Fruit fly (Drosophila melanogaster) whole organism, embryonic: ENCODE measurements around the gene rho-4.

Experiments used
- Adf1 ChIP-seq: fragments of 200-800 bp; sonication (Bioruptor generic); IDR thresholded peaks from 2 replicates; pipeline ENCODE4 v1.3.6; 2022; ENCODE audit warnings: missing biosample characterization, missing genetic modification characterization
- Antp ChIP-seq: fragments of 200-800 bp; sonication (Bioruptor generic); optimal IDR thresholded peaks from 3 replicates; lab custom pipeline; 2016; ENCODE audit warnings: missing biosample characterization, missing genetic modification characterization
- Atf3 ChIP-seq: fragments of 200-800 bp; sonication (Bioruptor generic); optimal IDR thresholded peaks from 3 replicates; lab custom pipeline; 2016; ENCODE audit warnings: missing biosample characterization, missing genetic modification characterization
- CG10543 ChIP-seq: fragments of 200-800 bp; sonication (Bioruptor generic); optimal IDR thresholded peaks from 3 replicates; lab custom pipeline; 2017; ENCODE audit warnings: missing biosample characterization, mild to moderate bottlenecking, missing genetic modification characterization, moderate library complexity
- CG11085 ChIP-seq: fragments of 200-800 bp; sonication (Bioruptor generic); IDR thresholded peaks from 2 replicates; pipeline ENCODE4 v1.3.6; 2022; ENCODE audit warnings: missing biosample characterization, missing genetic modification characterization
- CG11560 ChIP-seq: fragments of 200-800 bp; sonication (Bioruptor generic); IDR thresholded peaks from 3 replicates; pipeline ENCODE4 v1.3.6; 2022; ENCODE audit warnings: missing biosample characterization, missing genetic modification characterization
- CG12769 ChIP-seq: fragments of 200-800 bp; sonication (Bioruptor generic); optimal IDR thresholded peaks from 2 replicates; lab custom pipeline; 2019; ENCODE audit warnings: missing biosample characterization, mild to moderate bottlenecking, missing genetic modification characterization, moderate library complexity
- CG13894 ChIP-seq: fragments of 200-800 bp; sonication (Bioruptor generic); optimal IDR thresholded peaks from 3 replicates; lab custom pipeline; 2018; ENCODE audit warnings: missing biosample characterization, mild to moderate bottlenecking, missing genetic modification characterization, moderate library complexity
- CG15696 ChIP-seq: fragments of 200-800 bp; sonication (Bioruptor generic); optimal IDR thresholded peaks from 2 replicates; lab custom pipeline; 2019; ENCODE audit warnings: missing biosample characterization, mild to moderate bottlenecking, missing genetic modification characterization, moderate library complexity
- CG17359 ChIP-seq: fragments of 200-800 bp; sonication (Bioruptor generic); optimal IDR thresholded peaks from 3 replicates; lab custom pipeline; 2018; ENCODE audit warnings: missing biosample characterization, mild to moderate bottlenecking, missing genetic modification characterization, moderate library complexity
- CG17361 ChIP-seq: fragments of 200-800 bp; sonication (Bioruptor generic); IDR thresholded peaks from 3 replicates; pipeline ENCODE4 v1.3.6; 2022; ENCODE audit warnings: missing biosample characterization, missing genetic modification characterization
- CG30020 ChIP-seq: fragments of 200-800 bp; optimal IDR thresholded peaks from 2 replicates; lab custom pipeline; 2019; ENCODE audit warnings: missing biosample characterization, mild to moderate bottlenecking, missing genetic modification characterization, moderate library complexity
- CG31224 ChIP-seq: fragments of 200-800 bp; sonication (Bioruptor generic); IDR thresholded peaks from 2 replicates; pipeline ENCODE4 v1.3.6; 2022; ENCODE audit warnings: missing biosample characterization, missing genetic modification characterization
- CG32532 ChIP-seq: fragments of 200-800 bp; sonication (Bioruptor generic); IDR thresholded peaks from 2 replicates; pipeline ENCODE4 v1.3.6; 2022; ENCODE audit warnings: missing biosample characterization, missing genetic modification characterization
- CG42726 ChIP-seq: fragments of 200-800 bp; sonication (Bioruptor generic); IDR thresholded peaks from 2 replicates; pipeline ENCODE4 v1.3.6; 2022; ENCODE audit warnings: missing biosample characterization, missing genetic modification characterization; ENCODE audit not compliant: partially characterized antibody
- CG7372 ChIP-seq: fragments of 200-800 bp; sonication (Bioruptor generic); IDR thresholded peaks from 2 replicates; pipeline ENCODE4 v1.3.6; 2022; ENCODE audit warnings: missing biosample characterization, missing genetic modification characterization
- CG7786 ChIP-seq: fragments of 200-800 bp; sonication (Bioruptor generic); optimal IDR thresholded peaks from 2 replicates; lab custom pipeline; 2016; ENCODE audit warnings: missing biosample characterization, missing genetic modification characterization
- Dbx ChIP-seq: fragments of 200-800 bp; sonication (Bioruptor generic); IDR thresholded peaks from 3 replicates; pipeline ENCODE4 v1.3.6; 2022; ENCODE audit warnings: missing biosample characterization, missing genetic modification characterization
- E2f1 ChIP-seq: fragments of 200-800 bp; sonication (Bioruptor generic); IDR thresholded peaks from 2 replicates; pipeline ENCODE4 v1.3.6; 2022; ENCODE audit warnings: missing biosample characterization, missing genetic modification characterization
- Jarid2 ChIP-seq: fragments of 200-800 bp; sonication (Bioruptor generic); optimal IDR thresholded peaks from 3 replicates; lab custom pipeline; 2017; ENCODE audit warnings: mild to moderate bottlenecking, missing biosample characterization, missing genetic modification reagents, missing genetic modification characterization
- Meics ChIP-seq: fragments of 200-800 bp; sonication (Bioruptor generic); optimal IDR thresholded peaks from 2 replicates; lab custom pipeline; 2017; ENCODE audit warnings: missing biosample characterization, mild to moderate bottlenecking, missing genetic modification characterization
- Mrtf ChIP-seq: fragments of 200-800 bp; sonication (Bioruptor generic); IDR thresholded peaks from 3 replicates; pipeline ENCODE4 v1.3.6; 2022; ENCODE audit warnings: missing biosample characterization, missing genetic modification characterization
- Neu2 ChIP-seq: fragments of 200-800 bp; sonication (Bioruptor generic); optimal IDR thresholded peaks from 3 replicates; lab custom pipeline; 2016; ENCODE audit warnings: missing biosample characterization, missing genetic modification characterization, borderline replicate concordance
- TFAM ChIP-seq: fragments of 200-800 bp; sonication (Bioruptor generic); optimal IDR thresholded peaks from 2 replicates; lab custom pipeline; 2017; ENCODE audit warnings: missing biosample characterization, missing genetic modification characterization, inconsistent platforms
- al ChIP-seq: fragments of 200-800 bp; sonication (Bioruptor generic); IDR thresholded peaks from 2 replicates; pipeline ENCODE4 v1.3.6; 2022; ENCODE audit warnings: missing biosample characterization, missing genetic modification characterization
- amos ChIP-seq: fragments of 200-800 bp; sonication (Bioruptor generic); IDR thresholded peaks from 2 replicates; pipeline ENCODE4 v1.3.6; 2022; ENCODE audit warnings: missing biosample characterization, missing genetic modification characterization; ENCODE audit not compliant: partially characterized antibody
- ara ChIP-seq: fragments of 200-800 bp; sonication (Bioruptor generic); IDR thresholded peaks from 2 replicates; pipeline ENCODE4 v1.3.6; 2022; ENCODE audit warnings: missing biosample characterization, missing genetic modification characterization
- ci ChIP-seq: fragments of 200-800 bp; sonication (Bioruptor generic); IDR thresholded peaks from 3 replicates; pipeline ENCODE4 v1.3.6; 2022; ENCODE audit warnings: missing biosample characterization, missing genetic modification characterization
- croc ChIP-seq: fragments of 200-800 bp; sonication (Bioruptor generic); conservative IDR thresholded peaks from 3 replicates; pipeline ENCODE4 v1.3.6; 2022; ENCODE audit warnings: missing biosample characterization, missing genetic modification characterization
- ems ChIP-seq: fragments of 200-800 bp; sonication (Bioruptor generic); optimal IDR thresholded peaks from 3 replicates; lab custom pipeline; 2016; ENCODE audit warnings: missing biosample characterization, missing genetic modification characterization
- ham ChIP-seq: fragments of 200-800 bp; sonication (Bioruptor generic); IDR thresholded peaks from 2 replicates; pipeline ENCODE4 v1.3.6; 2022; ENCODE audit warnings: missing biosample characterization, missing genetic modification characterization
- insv ChIP-seq, 2 experiments: fragments of 200-800 bp; sonication (Bioruptor generic); optimal IDR thresholded peaks; 3 replicates each; lab custom pipeline; 2016 to 2018; ENCODE audit warnings: missing biosample characterization in 2 of 2, missing genetic modification characterization in 2 of 2
- jumu ChIP-seq: fragments of 200-800 bp; sonication (Bioruptor generic); optimal IDR thresholded peaks from 3 replicates; lab custom pipeline; 2016; ENCODE audit warnings: missing biosample characterization, missing genetic modification characterization
- mld ChIP-seq: fragments of 200-800 bp; sonication (Bioruptor generic); IDR thresholded peaks from 3 replicates; pipeline ENCODE4 v1.3.6; 2022; ENCODE audit warnings: missing biosample characterization, missing genetic modification characterization; ENCODE audit not compliant: partially characterized antibody
- otp ChIP-seq: fragments of 200-800 bp; sonication (Bioruptor generic); IDR thresholded peaks from 3 replicates; pipeline ENCODE4, ENCODE4 v1.3.6; 2022; ENCODE audit warnings: missing biosample characterization, missing genetic modification characterization
- p53 ChIP-seq: fragments of 200-800 bp; sonication (Bioruptor generic); optimal IDR thresholded peaks from 2 replicates; lab custom pipeline; 2016; ENCODE audit warnings: missing biosample characterization, missing genetic modification characterization
- row ChIP-seq: fragments of 200-800 bp; sonication (Bioruptor generic); IDR thresholded peaks from 3 replicates; pipeline ENCODE4 v1.3.6; 2022; ENCODE audit warnings: missing biosample characterization, missing genetic modification characterization
- run ChIP-seq: fragments of 200-800 bp; sonication (Bioruptor generic); optimal IDR thresholded peaks from 3 replicates; lab custom pipeline; 2018; ENCODE audit warnings: missing biosample characterization, mild to moderate bottlenecking, missing genetic modification characterization
- schlank ChIP-seq: fragments of 200-800 bp; sonication (Bioruptor generic); optimal IDR thresholded peaks from 2 replicates; lab custom pipeline; 2018; ENCODE audit warnings: missing biosample characterization, mild to moderate bottlenecking, missing genetic modification characterization
- slbo ChIP-seq: fragments of 200-800 bp; sonication (Bioruptor generic); IDR thresholded peaks from 2 replicates; pipeline ENCODE4 v1.3.6; 2022; ENCODE audit warnings: missing biosample characterization, missing genetic modification characterization
- so ChIP-seq: fragments of 200-800 bp; sonication (Bioruptor generic); IDR thresholded peaks from 3 replicates; pipeline ENCODE4 v1.3.6; 2022; ENCODE audit warnings: missing biosample characterization, missing genetic modification characterization
- sr ChIP-seq: fragments of 200-800 bp; sonication (Bioruptor generic); IDR thresholded peaks from 3 replicates; pipeline ENCODE4 v1.3.6; 2022; ENCODE audit warnings: missing biosample characterization, missing genetic modification characterization
- tgo ChIP-seq: fragments of 200-800 bp; sonication (Bioruptor generic); IDR thresholded peaks from 3 replicates; pipeline ENCODE4 v1.3.6; 2022; ENCODE audit warnings: missing biosample characterization, missing genetic modification characterization
- unpg ChIP-seq: fragments of 200-800 bp; sonication (Bioruptor generic); optimal IDR thresholded peaks from 3 replicates; lab custom pipeline; 2018; ENCODE audit warnings: missing biosample characterization, mild to moderate bottlenecking, missing genetic modification characterization, moderate library complexity
- z ChIP-seq: fragments of 200-800 bp; sonication (Bioruptor generic); IDR thresholded peaks from 3 replicates; pipeline ENCODE4 v1.3.6; 2022; ENCODE audit warnings: missing biosample characterization, missing genetic modification characterization

Gene rho-4

DNA sequence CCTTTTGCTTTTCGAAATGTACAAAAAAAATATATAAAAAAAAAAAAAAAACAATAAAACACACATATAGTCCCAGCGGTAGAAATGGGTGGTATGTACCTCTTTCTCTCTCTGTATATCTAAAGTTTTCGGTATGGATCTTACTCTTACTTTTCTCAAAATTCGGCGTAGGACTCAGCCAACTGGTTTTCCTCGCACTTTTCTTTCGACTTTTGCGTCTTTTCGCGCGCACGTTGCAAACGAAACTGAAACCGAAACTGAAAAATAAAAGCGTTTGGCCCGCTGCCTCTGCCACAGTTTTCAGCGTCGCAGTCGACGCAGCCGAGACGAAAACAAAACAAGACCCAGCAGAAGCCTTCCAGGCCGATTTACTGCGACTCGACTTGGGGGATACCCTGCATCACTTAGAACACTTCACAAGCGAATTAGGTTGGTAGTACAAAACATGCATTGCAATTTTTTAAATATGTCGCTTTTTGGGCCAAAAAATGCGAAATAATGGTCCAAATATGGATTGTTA, 41.2 kb upstream of the rho-4 start, which contains the start of gene CG1572 (continued):
- TF ChIP-seq CG17359 (tag; lab: Kevin White, UChicago) (no peak), ci (GFP tag; lab: Robert Waterston, UW) (peak; percentile 25; the same call in 1 of the 3 replicates), schlank (tag; lab: Kevin White, UChicago) (no peak), Dbx (GFP tag; lab: Robert Waterston, UW) (peak; percentile 49; the same call in 2 of the 3 replicates), CG17361 (GFP tag; lab: Robert Waterston, UW) (no peak), al (GFP tag; lab: Robert Waterston, UW) (no peak), insv (GFP tag; optimal IDR thresholded peaks at IDR 0.05; lab: Kevin White, UChicago) (no peak), CG10543 (GFP tag; lab: Kevin White, UChicago) (peak; percentile 43), CG15696 (no peak), CG31224 (GFP tag; lab: Robert Waterston, UW) (0 out of 2 replicates have a peak, but pooled peaks have one; percentile 17), so (GFP tag; lab: Robert Waterston, UW) (0 out of 3 replicates have a peak, but pooled peaks have one; percentile 43), Neu2 (GFP tag; lab: Kevin White, UChicago) (no peak), Adf1 (GFP tag; lab: Robert Waterston, UW) (peak; percentile 92), croc (GFP tag; lab: Robert Waterston, UW) (no peak), tgo (GFP tag; lab: Robert Waterston, UW) (no peak), CG32532 (GFP tag; lab: Robert Waterston, UW) (peak; percentile 42), jumu (GFP tag; lab: Kevin White, UChicago) (no peak), run (tag; lab: Kevin White, UChicago) (no peak), Mrtf (no peak), CG11560 (tag; lab: Robert Waterston, UW) (no peak), Antp (no peak), z (GFP tag; lab: Robert Waterston, UW) (no peak), ham (GFP tag; lab: Robert Waterston, UW) (no peak), slbo (peak; percentile 26; the same call in 1 of the 2 replicates), TFAM (GFP tag; lab: Kevin White, UChicago) (no peak), CG13894 (tag; lab: Kevin White, UChicago) (peak; percentile 30), E2f1 (0 out of 2 replicates have a peak, but pooled peaks have one; percentile 9), sr (no peak; the same call in 2 of the 3 replicates), otp (no peak), CG42726 (GFP tag; lab: Robert Waterston, UW) (peak; percentile 59; the same call in 1 of the 2 replicates), row (GFP tag; lab: Robert Waterston, UW) (peak; percentile 78), CG7786 (GFP tag; lab: Kevin White, UChicago) (no peak), amos (GFP tag; lab: Robert Waterston, UW) (no peak; the same call in 1 of the 2 replicates), CG11085 (GFP tag; lab: Robert Waterston, UW) (no peak), CG12769 (tag; lab: Kevin White, UChicago) (peak; percentile 21), Jarid2 (peak; percentile 57), Atf3 (GFP tag; lab: Kevin White, UChicago) (peak; percentile 30), ems (GFP tag; lab: Kevin White, UChicago) (no peak), unpg (GFP tag; lab: Kevin White, UChicago) (no peak), p53 (no peak), mld (no peak), CG7372 (no peak), Meics (GFP tag; lab: Kevin White, UChicago) (peak; percentile 11), ara (GFP tag; lab: Robert Waterston, UW) (no peak), CG30020 (tag; lab: Kevin White, UChicago) (no peak)
